Fruit fly (Drosophila melanogaster) S2 (cell line): ENCODE data around the gene SCCRO4.

Source experiments
- CG8478 ChIP-seq: fragments of >200 bp; optimal IDR thresholded peaks from 2 replicates; lab custom pipeline; 2018
- CTCF ChIP-seq, 2 experiments: fragments of >200 bp; optimal IDR thresholded peaks; 2 replicates each; lab custom pipeline; 2018

DNA sequence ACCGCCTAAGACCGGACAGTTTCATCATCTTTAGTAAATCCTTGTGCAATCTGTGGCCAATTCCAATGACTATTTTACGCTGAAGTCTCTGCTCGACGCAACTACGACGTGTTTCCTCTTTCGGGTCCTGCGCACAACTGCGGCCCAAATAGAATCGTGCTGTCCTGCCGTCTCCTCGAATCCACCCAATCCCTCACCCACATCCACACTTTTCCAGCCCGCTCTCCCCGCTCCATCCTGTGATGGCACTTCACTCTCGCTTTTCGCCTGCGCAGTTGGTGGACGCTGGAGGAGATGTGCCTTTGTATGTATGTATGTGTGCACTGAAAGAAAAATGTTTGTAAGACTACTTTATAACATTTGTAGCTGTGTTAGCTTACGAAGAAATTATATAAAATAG, 6.9 kb downstream of the SCCRO4 start, which contains the start of gene CG32225:
- TF ChIP-seq CG8478 (lab: Kevin White, UChicago) (no peak), CTCF (optimal IDR thresholded peaks at IDR 0.05; lab: Kevin White, UChicago) (no peak)
